Worm (Caenorhabditis elegans) whole organism, L3 larva: ENCODE data around the gene cec-5.

Source experiments
- ceh-28 ChIP-seq: fragments of 150-350 bp; optimal IDR thresholded peaks from 2 replicates; lab custom pipeline; 2014; ENCODE audit warnings: missing biosample characterization, missing genetic modification reagents, missing genetic modification characterization
- ceh-9 ChIP-seq: sonication (generic microtip); optimal IDR thresholded peaks from 2 replicates; lab custom pipeline; 2018; ENCODE audit warnings: missing biosample characterization, missing genetic modification characterization
- egl-27 ChIP-seq: sonication (generic microtip); optimal IDR thresholded peaks from 4 replicates; lab custom pipeline; 2017; ENCODE audit warnings: missing biosample characterization, missing genetic modification reagents, missing genetic modification characterization
- fos-1 ChIP-seq: fragments of 150-350 bp; optimal IDR thresholded peaks from 2 replicates; lab custom pipeline; 2014; ENCODE audit warnings: missing biosample characterization, missing genetic modification characterization
- hmg-11 ChIP-seq: sonication (generic microtip); optimal IDR thresholded peaks from 2 replicates; lab custom pipeline; 2016; ENCODE audit warnings: missing genetic modification characterization, missing compliant biosample characterization
- mdl-1 ChIP-seq: fragments of 150-350 bp; optimal IDR thresholded peaks from 2 replicates; lab custom pipeline; 2014; ENCODE audit warnings: missing biosample characterization, missing genetic modification characterization
- mml-1 ChIP-seq: fragments of 150-350 bp; sonication (generic microtip); optimal IDR thresholded peaks from 3 replicates; lab custom pipeline; 2014; ENCODE audit warnings: missing biosample characterization, missing genetic modification characterization
- nhr-12 ChIP-seq: fragments of 150-350 bp; optimal IDR thresholded peaks from 2 replicates; lab custom pipeline; 2014; ENCODE audit warnings: missing biosample characterization, missing genetic modification characterization
- nhr-237 ChIP-seq: fragments of 150-350 bp; optimal IDR thresholded peaks from 2 replicates; lab custom pipeline; 2014; ENCODE audit warnings: missing biosample characterization, missing genetic modification characterization
- nhr-67 ChIP-seq: fragments of 150-350 bp; optimal IDR thresholded peaks from 2 replicates; lab custom pipeline; 2014; ENCODE audit warnings: missing biosample characterization, missing genetic modification characterization
- nhr-76 ChIP-seq: fragments of 150-350 bp; sonication (generic microtip); optimal IDR thresholded peaks from 5 replicates; lab custom pipeline; 2014; ENCODE audit warnings: missing biosample characterization, missing genetic modification characterization
- skn-1 ChIP-seq: fragments of 150-350 bp; optimal IDR thresholded peaks from 2 replicates; lab custom pipeline; 2014; ENCODE audit warnings: missing biosample characterization, missing genetic modification characterization
- unc-62 ChIP-seq: fragments of 150-350 bp; sonication (generic microtip); optimal IDR thresholded peaks from 4 replicates; lab custom pipeline; 2014; ENCODE audit warnings: missing biosample characterization, missing genetic modification reagents, missing genetic modification characterization

ce11 chrIV:7556265-7556866 is 23.5 kb downstream of the cec-5 start, which contains the start of the genes F49E8.7, F49E8.8 and nprl-2:
- no peak for TF ChIP-seq unc-62
- TF ChIP-seq nhr-76: no peak
- no peak for TF ChIP-seq mml-1 (tag; lab: Kevin White, UChicago)
- no peak for TF ChIP-seq nhr-67 (tag; lab: Kevin White, UChicago)
- no peak for TF ChIP-seq mdl-1 (tag; lab: Kevin White, UChicago)
- no peak for TF ChIP-seq ceh-9 (tag; lab: Kevin White, UChicago)
- no peak for TF ChIP-seq skn-1 (tag; lab: Kevin White, UChicago)
- no peak for TF ChIP-seq nhr-237 (tag; lab: Kevin White, UChicago)
- no peak for TF ChIP-seq egl-27 (tag; lab: Kevin White, UChicago)
- TF ChIP-seq ceh-28: no peak
- TF ChIP-seq hmg-11 (tag; lab: Kevin White, UChicago): no peak
- TF ChIP-seq fos-1 (tag; lab: Kevin White, UChicago): no peak
- TF ChIP-seq nhr-12 (tag; lab: Kevin White, UChicago): no peak
